Worm (Caenorhabditis elegans) whole organism, midembryonic: ENCODE results near the gene Y34B4A.10.

Experiments
- T22C8.4 ChIP-seq: fragments of 200-800 bp; sonication (Bioruptor generic); IDR thresholded peaks from 2 replicates; pipeline ENCODE4 v1.3.6; 2022; ENCODE audit warnings: missing genetic modification characterization, missing compliant biosample characterization
- med-1 ChIP-seq: sonication (generic microtip); optimal IDR thresholded peaks from 2 replicates; lab custom pipeline; 2017; ENCODE audit warnings: missing genetic modification characterization, mild to moderate bottlenecking, missing compliant biosample characterization, antibody characterized with exemption, missing genetic modification reagents; ENCODE audit not compliant: insufficient read depth

- no peak for TF ChIP-seq med-1
- TF ChIP-seq T22C8.4 (GFP tag; lab: Robert Waterston, UW), result no peak
These were observed 28.5 kb downstream of the Y34B4A.10 start for ce11 chrX:5278249-5278648.
